Fruit fly (Drosophila melanogaster) Kc167 (cell line): ENCODE results near the gene CG43147.

ENCODE experiments used
- insv ChIP-seq: fragments of >200 bp; optimal IDR thresholded peaks from 3 replicates; lab custom pipeline; 2018; ENCODE audit warnings: missing external identifiers
- psq ChIP-seq: fragments of >200 bp; optimal IDR thresholded peaks from 2 replicates; lab custom pipeline; 2017; ENCODE audit warnings: missing external identifiers

dm6 chr3L:13251786-13252185, 48.2 kb downstream of the CG43147 start:
- TF ChIP-seq psq (no peak), insv (no peak)
